Worm (Caenorhabditis elegans): ENCODE data around the gene best-23.

Gene best-23

ce11 chrII:7891869-7892615 is 15.3 kb downstream of the best-23 start:
- TF ChIP-seq ztf-23 (GFP tag; IDR thresholded peaks at IDR 0.05) = 0 out of 2 replicates have a peak, but pooled peaks have one; percentile 54
- TF ChIP-seq tab-1 (GFP tag; IDR thresholded peaks at IDR 0.05) = no peak
- no peak for TF ChIP-seq ref-1 (GFP tag; conservative IDR thresholded peaks at IDR 0.05)
- TF ChIP-seq T22C8.4 (GFP tag; IDR thresholded peaks at IDR 0.05) = no peak
- TF ChIP-seq ztf-29 (GFP tag; IDR thresholded peaks at IDR 0.05) = no peak
- TF ChIP-seq klf-2 (GFP tag; conservative IDR thresholded peaks at IDR 0.05) = no peak
- no peak for TF ChIP-seq cog-1 (tag; optimal IDR thresholded peaks at IDR 0.05)
- no peak for TF ChIP-seq med-1 (GFP tag; optimal IDR thresholded peaks at IDR 0.05; ENCODE audit: insufficient read depth)
- 0 out of 2 replicates have a peak, but pooled peaks have one; percentile 63 for TF ChIP-seq flt-1 (GFP tag; IDR thresholded peaks at IDR 0.05)

- no peak for TF ChIP-seq ztf-23 (GFP tag; IDR thresholded peaks at IDR 0.05)
- no peak for TF ChIP-seq T22C8.4 (GFP tag; IDR thresholded peaks at IDR 0.05)
- TF ChIP-seq ref-1 (GFP tag; conservative IDR thresholded peaks at IDR 0.05) = no peak
- TF ChIP-seq flt-1 (GFP tag; IDR thresholded peaks at IDR 0.05) = no peak
- TF ChIP-seq cog-1 (tag; optimal IDR thresholded peaks at IDR 0.05) = no peak
- TF ChIP-seq med-1 (GFP tag; optimal IDR thresholded peaks at IDR 0.05; ENCODE audit: insufficient read depth) = no peak
- TF ChIP-seq ztf-29 (GFP tag; IDR thresholded peaks at IDR 0.05) = no peak
- TF ChIP-seq klf-2 (GFP tag; conservative IDR thresholded peaks at IDR 0.05) = no peak
- TF ChIP-seq tab-1 (GFP tag; IDR thresholded peaks at IDR 0.05) = no peak
These were observed 18.1 kb downstream of the best-23 start for ce11 chrII:7889321-7889720.

DNA sequence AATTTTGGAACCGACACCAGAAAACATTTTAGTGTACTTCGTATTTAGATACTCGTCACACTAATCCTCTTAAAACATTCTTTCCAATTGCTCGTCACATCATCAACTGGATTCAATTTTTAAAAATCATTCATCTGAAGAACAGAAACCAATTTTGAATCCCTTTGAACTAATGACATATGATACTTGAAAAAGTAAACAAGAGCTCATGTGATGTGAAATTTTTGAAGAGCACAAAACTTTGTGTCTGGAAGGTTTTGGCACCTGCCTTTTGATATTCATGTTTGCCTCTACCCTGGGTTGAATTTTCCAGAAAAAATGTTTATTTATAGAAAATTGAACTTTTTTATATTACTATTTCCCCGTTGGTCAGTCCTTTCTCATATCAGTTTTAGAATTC is 18.6 kb downstream of the best-23 start:
- no peak for TF ChIP-seq ztf-23 (GFP tag; IDR thresholded peaks at IDR 0.05)

- no peak for TF ChIP-seq ztf-23 (GFP tag; IDR thresholded peaks at IDR 0.05)
- no peak for TF ChIP-seq ref-1 (GFP tag; conservative IDR thresholded peaks at IDR 0.05)
- TF ChIP-seq flt-1 (GFP tag; IDR thresholded peaks at IDR 0.05) = no peak
- TF ChIP-seq ztf-29 (GFP tag; IDR thresholded peaks at IDR 0.05) = no peak
- no peak for TF ChIP-seq tab-1 (GFP tag; IDR thresholded peaks at IDR 0.05)
- TF ChIP-seq cog-1 (tag; optimal IDR thresholded peaks at IDR 0.05) = no peak
- TF ChIP-seq klf-2 (GFP tag; conservative IDR thresholded peaks at IDR 0.05) = no peak
- no peak for TF ChIP-seq T22C8.4 (GFP tag; IDR thresholded peaks at IDR 0.05)
- no peak for TF ChIP-seq med-1 (GFP tag; optimal IDR thresholded peaks at IDR 0.05; ENCODE audit: insufficient read depth)
These were observed 20.1 kb downstream of the best-23 start for ce11 chrII:7887295-7887694.

DNA sequence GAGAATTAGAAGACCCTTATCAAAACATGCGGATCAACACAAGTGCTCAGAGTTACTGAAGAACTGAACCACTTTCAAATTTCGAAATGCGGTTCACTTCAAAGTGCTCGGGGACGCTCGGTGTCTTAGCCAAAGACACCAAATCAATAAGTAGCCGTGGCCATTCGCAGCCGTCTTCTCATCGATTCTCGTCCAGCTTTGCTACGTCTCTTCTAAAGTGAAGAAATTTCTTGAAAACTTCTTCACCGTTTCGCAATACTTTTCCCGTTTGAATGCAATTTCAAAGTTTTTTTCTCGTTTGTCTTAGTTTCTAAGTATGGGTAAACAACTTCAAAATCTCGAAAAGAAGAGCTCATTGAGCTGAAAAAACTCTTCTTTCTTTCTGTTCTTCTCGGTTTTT is 22.5 kb downstream of the best-23 start:
- no peak for TF ChIP-seq flt-1 (GFP tag; IDR thresholded peaks at IDR 0.05)

DNA sequence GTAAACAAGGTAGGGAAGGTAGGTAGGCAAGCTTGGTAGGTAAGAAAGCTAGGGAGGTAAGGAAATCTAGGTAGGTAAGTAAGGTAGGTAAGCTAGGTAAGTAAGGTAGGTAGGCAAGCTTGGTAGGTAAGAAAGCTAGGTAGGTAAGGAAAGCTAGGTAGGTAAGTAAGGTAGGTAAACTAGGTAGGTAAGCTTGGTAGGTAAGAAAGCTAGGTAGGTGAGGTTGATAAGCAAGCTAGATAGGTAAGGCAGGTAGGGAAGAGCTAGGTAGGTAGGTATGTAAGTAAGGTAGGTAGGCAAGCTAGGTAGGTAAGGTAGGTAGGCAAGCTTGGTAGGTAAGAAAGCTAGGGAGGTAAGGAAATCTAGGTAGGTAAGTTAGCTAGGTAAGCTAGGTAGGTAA is 24.2 kb downstream of the best-23 start:
- TF ChIP-seq ztf-23 (GFP tag; IDR thresholded peaks at IDR 0.05) (peak; percentile 66; the same call in 1 of the 2 replicates), klf-2 (GFP tag; conservative IDR thresholded peaks at IDR 0.05) (peak; percentile 52; the same call in 1 of the 2 replicates)

- TF ChIP-seq klf-2 (GFP tag; conservative IDR thresholded peaks at IDR 0.05) = no peak
- TF ChIP-seq T22C8.4 (GFP tag; IDR thresholded peaks at IDR 0.05) = no peak
- no peak for TF ChIP-seq tab-1 (GFP tag; IDR thresholded peaks at IDR 0.05)
These were observed 27.0 kb downstream of the best-23 start, which contains the start of gene perm-1 for ce11 chrII:7880373-7880862. TSS of gene perm-1 (plus strand) at chrII:7880812.

- no peak for TF ChIP-seq klf-2 (GFP tag; conservative IDR thresholded peaks at IDR 0.05)
- TF ChIP-seq ztf-29 (GFP tag; IDR thresholded peaks at IDR 0.05) = no peak
- no peak for TF ChIP-seq cog-1 (tag; optimal IDR thresholded peaks at IDR 0.05)
- no peak for TF ChIP-seq ref-1 (GFP tag; conservative IDR thresholded peaks at IDR 0.05)
- no peak for TF ChIP-seq flt-1 (GFP tag; IDR thresholded peaks at IDR 0.05)
- no peak for TF ChIP-seq med-1 (GFP tag; optimal IDR thresholded peaks at IDR 0.05; ENCODE audit: insufficient read depth)
- no peak for TF ChIP-seq ztf-23 (GFP tag; IDR thresholded peaks at IDR 0.05)
- TF ChIP-seq T22C8.4 (GFP tag; IDR thresholded peaks at IDR 0.05) = no peak
- TF ChIP-seq tab-1 (GFP tag; IDR thresholded peaks at IDR 0.05) = no peak
These were observed 28.1 kb downstream of the best-23 start, which contains the start of the genes vha-4 and T01H3.5 for ce11 chrII:7879266-7879718. TSS of gene vha-4 (minus strand) at chrII:7879316. TSS of gene T01H3.5 (plus strand) at chrII:7879616.

ce11 chrII:7877744-7878468 is 29.5 kb downstream of the best-23 start, which contains the start of gene T01H3.2:
TSS of gene T01H3.2 (minus strand) at chrII:7877994.
- TF ChIP-seq med-1 (GFP tag; optimal IDR thresholded peaks at IDR 0.05; ENCODE audit: insufficient read depth) (no peak), ref-1 (GFP tag; conservative IDR thresholded peaks at IDR 0.05) (no peak), klf-2 (GFP tag; conservative IDR thresholded peaks at IDR 0.05) (no peak), ztf-29 (GFP tag; IDR thresholded peaks at IDR 0.05) (no peak), tab-1 (GFP tag; IDR thresholded peaks at IDR 0.05) (no peak), flt-1 (GFP tag; IDR thresholded peaks at IDR 0.05) (no peak), cog-1 (tag; optimal IDR thresholded peaks at IDR 0.05) (no peak), T22C8.4 (GFP tag; IDR thresholded peaks at IDR 0.05) (no peak), ztf-23 (GFP tag; IDR thresholded peaks at IDR 0.05) (no peak)

DNA sequence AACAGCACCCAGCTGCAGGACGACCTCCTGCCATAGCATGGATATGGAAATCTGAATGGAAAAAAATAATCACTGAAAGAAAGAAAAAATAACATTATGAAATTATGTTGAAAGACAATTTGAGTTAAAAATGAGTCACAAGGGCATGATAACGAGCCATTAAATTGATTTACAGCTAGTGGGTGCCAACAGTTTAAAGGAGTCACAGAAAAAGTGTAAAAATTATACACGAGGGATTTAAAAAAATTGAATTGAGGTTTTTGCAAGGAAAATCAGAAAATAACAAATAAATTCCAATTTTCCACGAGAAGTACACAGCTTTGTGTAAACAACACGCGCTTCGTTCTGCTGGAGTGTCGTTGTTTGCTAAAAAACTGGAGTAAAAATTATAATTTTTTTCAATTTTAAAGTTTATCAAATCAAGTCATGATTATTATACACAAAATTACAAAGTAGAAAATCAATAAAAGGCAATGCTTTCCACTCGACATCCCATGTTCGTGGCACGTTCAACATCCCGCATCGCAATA is 33.5 kb downstream of the best-23 start, which contains the start of gene T01H3.3:
TSS of gene T01H3.3 (minus strand) at position 51 of the 530 bp plus-strand sequence.
- TF ChIP-seq ref-1 (GFP tag; conservative IDR thresholded peaks at IDR 0.05) (no peak), flt-1 (GFP tag; IDR thresholded peaks at IDR 0.05) (no peak), med-1 (GFP tag; optimal IDR thresholded peaks at IDR 0.05; ENCODE audit: insufficient read depth) (no peak)

Measured in whole organism, midembryonic.